Fruit fly (Drosophila melanogaster): ENCODE measurements around the gene out.

Gene out

dm6 chrX:19261528-19262102 lies 60.3 kb downstream of the out start, which contains the start of gene Vav (continued):
- TF ChIP-seq Scr (GFP tag; IDR thresholded peaks at IDR 0.05; ENCODE audit: partially characterized antibody): peak; percentile 47
- TF ChIP-seq CG16813 (GFP tag; IDR thresholded peaks at IDR 0.05; ENCODE audit: partially characterized antibody): 0 out of 3 replicates have a peak, but pooled peaks have one; percentile 23
- TF ChIP-seq gsb (GFP tag; IDR thresholded peaks at IDR 0.05): no peak
- TF ChIP-seq CG17612 (GFP tag; IDR thresholded peaks at IDR 0.05): no peak
- TF ChIP-seq CG6683 (GFP tag; optimal IDR thresholded peaks at IDR 0.05): no peak
- TF ChIP-seq CG10959 (GFP tag; IDR thresholded peaks at IDR 0.05): no peak
- no peak for TF ChIP-seq D (optimal IDR thresholded peaks at IDR 0.05)
- no peak for TF ChIP-seq D (GFP tag; optimal IDR thresholded peaks at IDR 0.05)
- no peak for TF ChIP-seq CG11085 (GFP tag; IDR thresholded peaks at IDR 0.05)
- TF ChIP-seq CG6689 (GFP tag; IDR thresholded peaks at IDR 0.05): no peak
- TF ChIP-seq CG30403 (GFP tag; optimal IDR thresholded peaks at IDR 0.05): no peak
- TF ChIP-seq sisA (GFP tag; IDR thresholded peaks at IDR 0.05): no peak
- no peak for TF ChIP-seq ems (GFP tag; optimal IDR thresholded peaks at IDR 0.05)
- TF ChIP-seq onecut (GFP tag; IDR thresholded peaks at IDR 0.05): peak; percentile 16; the same call in 1 of the 2 replicates
- TF ChIP-seq Ssrp (tag; optimal IDR thresholded peaks at IDR 0.05): no peak
- TF ChIP-seq CG4617 (GFP tag; optimal IDR thresholded peaks at IDR 0.05; ENCODE audit: borderline replicate concordance): peak; percentile 35
- TF ChIP-seq CG10543 (GFP tag; optimal IDR thresholded peaks at IDR 0.05): peak; percentile 27
- TF ChIP-seq CG15601 (tag; optimal IDR thresholded peaks at IDR 0.05): no peak
- no peak for TF ChIP-seq Hsf (GFP tag; optimal IDR thresholded peaks at IDR 0.05)
- no peak for TF ChIP-seq her (GFP tag; optimal IDR thresholded peaks at IDR 0.05)
- no peak for TF ChIP-seq Xrp1 (GFP tag; IDR thresholded peaks at IDR 0.05)
- no peak for TF ChIP-seq otp (GFP tag; IDR thresholded peaks at IDR 0.05)
- TF ChIP-seq zen (tag; optimal IDR thresholded peaks at IDR 0.05): peak; percentile 12
- no peak for TF ChIP-seq pita (GFP tag; optimal IDR thresholded peaks at IDR 0.05)
- TF ChIP-seq CG1233 (GFP tag; optimal IDR thresholded peaks at IDR 0.05): no peak
- TF ChIP-seq eyg (GFP tag; optimal IDR thresholded peaks at IDR 0.05): no peak
- TF ChIP-seq org-1 (GFP tag; optimal IDR thresholded peaks at IDR 0.05): no peak
- TF ChIP-seq E2f1 (GFP tag; IDR thresholded peaks at IDR 0.05): no peak
- no peak for TF ChIP-seq Spps (tag; optimal IDR thresholded peaks at IDR 0.05)
- no peak for TF ChIP-seq jigr1 (GFP tag; IDR thresholded peaks at IDR 0.05)
- no peak for TF ChIP-seq dm (GFP tag; optimal IDR thresholded peaks at IDR 0.05)
- no peak for TF ChIP-seq tin (GFP tag; optimal IDR thresholded peaks at IDR 0.05)
- TF ChIP-seq CG4404 (GFP tag; IDR thresholded peaks at IDR 0.05): no peak
- TF ChIP-seq hbn (GFP tag; IDR thresholded peaks at IDR 0.05; ENCODE audit: partially characterized antibody): no peak
- TF ChIP-seq CG2889 (GFP tag; IDR thresholded peaks at IDR 0.05): no peak
- no peak for TF ChIP-seq btn (GFP tag; optimal IDR thresholded peaks at IDR 0.05)
- no peak for TF ChIP-seq Hmr (GFP tag; optimal IDR thresholded peaks at IDR 0.05)
- TF ChIP-seq Mrtf (GFP tag; IDR thresholded peaks at IDR 0.05): no peak
- TF ChIP-seq CG7372 (GFP tag; IDR thresholded peaks at IDR 0.05): no peak
- no peak for TF ChIP-seq gce (GFP tag; IDR thresholded peaks at IDR 0.05)
- no peak for TF ChIP-seq CG33213 (GFP tag; optimal IDR thresholded peaks at IDR 0.05)
- no peak for TF ChIP-seq CG2712 (tag; optimal IDR thresholded peaks at IDR 0.05)
- TF ChIP-seq CG9437 (GFP tag; optimal IDR thresholded peaks at IDR 0.05): no peak
- no peak for TF ChIP-seq scrt (GFP tag; optimal IDR thresholded peaks at IDR 0.05)
- TF ChIP-seq slbo (GFP tag; IDR thresholded peaks at IDR 0.05): no peak
- no peak for TF ChIP-seq toy (GFP tag; IDR thresholded peaks at IDR 0.05)
- TF ChIP-seq ato (GFP tag; IDR thresholded peaks at IDR 0.05; ENCODE audit: partially characterized antibody): peak; percentile 40; the same call in 1 of the 2 replicates
- no peak for TF ChIP-seq CG1603 (tag; optimal IDR thresholded peaks at IDR 0.05)
- peak; percentile 40 for TF ChIP-seq CrebB (tag; optimal IDR thresholded peaks at IDR 0.05)
- TF ChIP-seq Hr51 (GFP tag; optimal IDR thresholded peaks at IDR 0.05): no peak
- TF ChIP-seq esg (GFP tag; conservative IDR thresholded peaks at IDR 0.05): no peak

All from whole organism, embryonic.